Worm (Caenorhabditis elegans): ENCODE measurements around the gene atn-1.
A peak's percentile ranks its signal among the peaks of the same experiment; 100 is the strongest.

The atn-1 gene

DNA sequence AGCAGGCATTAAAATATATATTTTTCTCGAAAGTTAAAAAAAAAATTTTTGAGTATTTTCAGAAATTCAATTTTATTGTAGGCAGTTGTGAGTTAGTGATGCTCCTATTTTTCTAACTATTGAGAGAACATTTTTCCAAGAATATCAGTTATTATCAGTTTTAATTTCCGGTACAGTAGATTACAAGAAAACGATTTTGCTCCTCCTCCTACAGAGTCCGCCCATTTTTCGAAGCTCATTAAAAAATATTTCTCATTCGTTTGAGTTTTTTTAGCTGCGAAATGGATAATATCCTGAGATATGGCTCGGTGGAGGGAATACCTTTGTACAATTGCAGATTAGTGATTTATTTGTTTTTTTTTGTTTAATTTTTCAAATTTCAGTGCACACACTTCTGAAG, 6.4 kb downstream of the atn-1 start, which contains the start of gene srt-39:
TSS of gene srt-39 (plus strand) at position 301 of the 400 bp plus-strand sequence.
- TF ChIP-seq blmp-1 (tag; optimal IDR thresholded peaks at IDR 0.05; ENCODE audit: insufficient read depth) (no peak), Y55F3AM.14 (GFP tag; optimal IDR thresholded peaks at IDR 0.05) (no peak), zag-1 (tag; optimal IDR thresholded peaks at IDR 0.05) (no peak), lsy-2 (tag; optimal IDR thresholded peaks at IDR 0.05) (no peak), nhr-6 (tag; optimal IDR thresholded peaks at IDR 0.05) (no peak), ztf-4 (tag; optimal IDR thresholded peaks at IDR 0.05) (no peak), nhr-237 (tag; optimal IDR thresholded peaks at IDR 0.05) (no peak), nhr-77 (tag; optimal IDR thresholded peaks at IDR 0.05) (no peak), sma-9 (GFP tag; optimal IDR thresholded peaks at IDR 0.05) (no peak), sma-9 (tag; optimal IDR thresholded peaks at IDR 0.05) (no peak), F13H6.1 (tag; optimal IDR thresholded peaks at IDR 0.05) (no peak), aly-2 (tag; optimal IDR thresholded peaks at IDR 0.05) (no peak), elt-3 (tag; optimal IDR thresholded peaks at IDR 0.05) (no peak)

DNA sequence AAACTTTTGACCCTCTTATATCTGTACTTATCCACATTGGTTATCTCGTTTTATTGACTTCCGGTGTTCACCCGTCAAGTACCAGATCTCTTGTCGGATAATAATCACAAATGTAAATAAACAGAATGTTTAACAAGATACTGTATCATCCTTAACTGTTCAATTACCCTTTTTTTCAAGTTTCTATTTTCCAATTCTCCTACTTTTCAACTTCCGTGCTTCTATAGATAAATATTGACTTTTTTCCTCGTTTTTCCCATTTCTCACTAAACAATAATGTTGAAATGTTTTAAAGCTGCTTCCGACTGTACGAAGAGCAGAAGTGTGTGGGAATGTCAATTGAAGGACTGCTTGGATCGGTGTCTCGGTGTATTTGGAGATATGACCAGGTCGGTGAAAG, 8.7 kb downstream of the atn-1 start, which contains the start of gene inx-11:
TSS of gene inx-11 (plus strand) at position 301 of the 400 bp plus-strand sequence.
- no peak for TF ChIP-seq nhr-77 (tag; optimal IDR thresholded peaks at IDR 0.05)
- TF ChIP-seq F13H6.1 (tag; optimal IDR thresholded peaks at IDR 0.05) = peak; percentile 20

DNA sequence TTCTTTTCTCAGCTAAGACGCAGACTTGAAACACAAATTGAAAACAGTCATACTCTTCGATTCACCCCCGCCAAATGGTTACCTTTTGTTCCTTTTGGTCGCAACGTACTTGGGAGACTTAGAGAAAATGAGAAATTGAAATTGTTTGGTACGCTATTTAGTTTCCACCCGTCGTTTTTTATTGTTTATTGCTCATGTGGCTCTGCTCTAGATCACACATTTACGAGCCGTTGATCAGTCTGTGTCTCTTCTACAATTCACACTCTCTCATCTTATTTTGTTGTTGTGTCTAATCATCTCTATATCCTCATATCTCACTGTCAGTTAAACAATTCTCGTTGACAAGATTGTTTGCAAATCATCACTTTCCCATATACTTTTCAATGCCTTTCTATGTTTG, 9.8 kb downstream of the atn-1 start:
- TF ChIP-seq nhr-129 (tag; optimal IDR thresholded peaks at IDR 0.05) = peak; percentile 44
- TF ChIP-seq sma-9 (GFP tag; optimal IDR thresholded peaks at IDR 0.05) = peak; percentile 19
- no peak for TF ChIP-seq sma-9 (tag; optimal IDR thresholded peaks at IDR 0.05)
- no peak for TF ChIP-seq ama-1 (optimal IDR thresholded peaks at IDR 0.05)

DNA sequence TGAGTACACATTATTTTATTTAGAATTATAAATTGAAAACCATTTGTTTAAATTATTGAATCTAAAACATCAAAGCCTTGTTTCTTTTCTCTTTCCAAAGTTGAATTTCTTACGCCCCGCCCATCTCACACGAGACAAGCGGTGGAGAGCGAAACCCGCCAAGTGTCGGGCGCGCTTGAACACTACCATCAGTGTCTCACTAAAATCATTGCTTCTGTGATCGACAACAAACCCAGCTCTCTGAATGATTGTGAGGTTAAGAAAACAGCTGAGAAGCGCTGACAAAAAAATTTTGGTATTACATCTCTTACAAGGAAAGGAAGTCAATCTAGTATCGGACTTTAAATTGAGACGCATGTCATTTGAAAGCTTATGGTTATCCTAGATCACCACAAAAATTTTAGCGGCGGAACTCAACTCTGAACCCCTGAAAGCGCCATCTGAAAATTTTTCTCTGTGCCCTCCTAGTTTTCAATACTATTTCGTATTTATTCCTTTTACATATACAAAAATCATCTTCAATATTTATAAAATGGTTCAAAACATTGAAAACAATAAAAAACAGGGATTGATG, 12.9 kb downstream of the atn-1 start:
- no peak for TF ChIP-seq peb-1 (tag; optimal IDR thresholded peaks at IDR 0.05)
- no peak for TF ChIP-seq ceh-82 (tag; optimal IDR thresholded peaks at IDR 0.05)
- TF ChIP-seq C34F6.9 (tag; optimal IDR thresholded peaks at IDR 0.05) = no peak
- TF ChIP-seq ztf-1 (GFP tag; conservative IDR thresholded peaks at IDR 0.05) = no peak
- TF ChIP-seq gmeb-1 (tag; optimal IDR thresholded peaks at IDR 0.05) = peak; percentile 81
- TF ChIP-seq snpc-4 (tag; optimal IDR thresholded peaks at IDR 0.05) = peak; percentile 99
- peak; percentile 73 for TF ChIP-seq ztf-4 (tag; optimal IDR thresholded peaks at IDR 0.05)
- TF ChIP-seq ceh-16 (tag; optimal IDR thresholded peaks at IDR 0.05) = peak; percentile 71
- no peak for TF ChIP-seq aly-2 (tag; optimal IDR thresholded peaks at IDR 0.05)
- TF ChIP-seq nhr-25 (tag; optimal IDR thresholded peaks at IDR 0.05) = peak; percentile 70
- TF ChIP-seq nhr-77 (tag; optimal IDR thresholded peaks at IDR 0.05) = no peak
- TF ChIP-seq alr-1 (tag; optimal IDR thresholded peaks at IDR 0.05) = no peak
- peak; percentile 57 for TF ChIP-seq fos-1 (tag; optimal IDR thresholded peaks at IDR 0.05)
- no peak for TF ChIP-seq nhr-237 (tag; optimal IDR thresholded peaks at IDR 0.05)
- TF ChIP-seq nhr-129 (tag; optimal IDR thresholded peaks at IDR 0.05) = peak; percentile 59
- TF ChIP-seq ZK546.5 (tag; optimal IDR thresholded peaks at IDR 0.05) = no peak
- TF ChIP-seq nhr-23 (tag; optimal IDR thresholded peaks at IDR 0.05) = no peak
- TF ChIP-seq lin-13 (GFP tag; optimal IDR thresholded peaks at IDR 0.05) = peak; percentile 81
- TF ChIP-seq ztf-11 (tag; optimal IDR thresholded peaks at IDR 0.05) = no peak
- no peak for TF ChIP-seq mbf-1 (tag; optimal IDR thresholded peaks at IDR 0.05)
- no peak for TF ChIP-seq nhr-12 (tag; optimal IDR thresholded peaks at IDR 0.05)
- no peak for TF ChIP-seq dmd-4 (tag; optimal IDR thresholded peaks at IDR 0.05)
- TF ChIP-seq egl-27 (tag; optimal IDR thresholded peaks at IDR 0.05) = peak; percentile 45
- peak; percentile 33 for TF ChIP-seq R02D3.7 (tag; optimal IDR thresholded peaks at IDR 0.05)
- peak; percentile 17 for TF ChIP-seq unc-62 (GFP tag; optimal IDR thresholded peaks at IDR 0.05)
- TF ChIP-seq blmp-1 (tag; optimal IDR thresholded peaks at IDR 0.05; ENCODE audit: insufficient read depth) = no peak
- peak; percentile 60 for TF ChIP-seq crh-2 (tag; optimal IDR thresholded peaks at IDR 0.05)
- TF ChIP-seq mdl-1 (tag; optimal IDR thresholded peaks at IDR 0.05) = peak; percentile 50 to 83
- TF ChIP-seq nhr-6 (tag; optimal IDR thresholded peaks at IDR 0.05) = no peak
- no peak for TF ChIP-seq sem-4 (tag; optimal IDR thresholded peaks at IDR 0.05)
- TF ChIP-seq unc-39 (tag; optimal IDR thresholded peaks at IDR 0.05) = no peak
- TF ChIP-seq elt-1 (tag; optimal IDR thresholded peaks at IDR 0.05) = no peak
- no peak for TF ChIP-seq skn-1 (tag; optimal IDR thresholded peaks at IDR 0.05)
- TF ChIP-seq mab-5 (tag; optimal IDR thresholded peaks at IDR 0.05) = no peak
- peak; percentile 61 to 71 for TF ChIP-seq lsy-2 (tag; optimal IDR thresholded peaks at IDR 0.05)
- no peak for TF ChIP-seq lin-39 (tag; optimal IDR thresholded peaks at IDR 0.05)
- peak; percentile 75 for TF ChIP-seq F13H6.1 (tag; optimal IDR thresholded peaks at IDR 0.05)
- peak; percentile 86 for TF ChIP-seq sma-9 (GFP tag; optimal IDR thresholded peaks at IDR 0.05)
- no peak for TF ChIP-seq sma-9 (tag; optimal IDR thresholded peaks at IDR 0.05)
- peak; percentile 85 for TF ChIP-seq sma-3 (GFP tag; optimal IDR thresholded peaks at IDR 0.05)
- TF ChIP-seq ama-1 (optimal IDR thresholded peaks at IDR 0.05) = peak; percentile 86
- peak; percentile 70 for TF ChIP-seq nhr-21 (tag; optimal IDR thresholded peaks at IDR 0.05)
- no peak for TF ChIP-seq zag-1 (tag; optimal IDR thresholded peaks at IDR 0.05)
- TF ChIP-seq lin-11 (tag; optimal IDR thresholded peaks at IDR 0.05) = no peak
- TF ChIP-seq elt-3 (tag; optimal IDR thresholded peaks at IDR 0.05) = no peak

All from whole organism, L2 larva.